Worm (Caenorhabditis elegans) whole organism, mixed stage, embryonic: ENCODE results near the gene F08F3.10.

ENCODE experiments used
- M03D4.4 ChIP-seq: sonication (generic microtip); optimal IDR thresholded peaks from 2 replicates; lab custom pipeline; 2017; ENCODE audit warnings: mild to moderate bottlenecking, missing genetic modification characterization, missing compliant biosample characterization
- ces-1 ChIP-seq: fragments of 150-350 bp; optimal IDR thresholded peaks from 2 replicates; lab custom pipeline; 2014; ENCODE audit warnings: missing biosample characterization, missing genetic modification reagents, missing genetic modification characterization
- elt-1 ChIP-seq: sonication (generic microtip); optimal IDR thresholded peaks from 2 replicates; lab custom pipeline; 2017; ENCODE audit warnings: missing genetic modification characterization, mild to moderate bottlenecking, missing compliant biosample characterization, antibody characterized with exemption, moderate library complexity, borderline replicate concordance; ENCODE audit not compliant: insufficient read depth
- flh-1 ChIP-seq: fragments of 200-800 bp; sonication (Bioruptor generic); optimal IDR thresholded peaks from 2 replicates; lab custom pipeline; 2018; ENCODE audit warnings: mild to moderate bottlenecking, missing genetic modification characterization, moderate library complexity, missing compliant biosample characterization
- nhr-12 ChIP-seq: fragments of 150-350 bp; optimal IDR thresholded peaks from 2 replicates; lab custom pipeline; 2014; ENCODE audit warnings: missing biosample characterization, missing genetic modification characterization
- nhr-237 ChIP-seq: fragments of 150-350 bp; optimal IDR thresholded peaks from 2 replicates; lab custom pipeline; 2014; ENCODE audit warnings: missing biosample characterization, missing genetic modification characterization
- nhr-28 ChIP-seq: fragments of 150-350 bp; optimal IDR thresholded peaks from 2 replicates; lab custom pipeline; 2014; ENCODE audit warnings: missing biosample characterization, missing genetic modification characterization
- nhr-76 ChIP-seq: sonication (generic microtip); optimal IDR thresholded peaks from 2 replicates; lab custom pipeline; 2017; ENCODE audit warnings: missing biosample characterization, missing genetic modification characterization
- snpc-4 ChIP-seq: fragments of 150-350 bp; optimal IDR thresholded peaks from 2 replicates; lab custom pipeline; 2014; ENCODE audit warnings: missing biosample characterization, missing genetic modification characterization
- sptf-1 ChIP-seq: sonication (generic microtip); optimal IDR thresholded peaks from 2 replicates; lab custom pipeline; 2017; ENCODE audit warnings: mild to moderate bottlenecking, missing genetic modification characterization, moderate library complexity, missing compliant biosample characterization
- unc-62 ChIP-seq: fragments of 150-350 bp; optimal IDR thresholded peaks from 2 replicates; lab custom pipeline; 2014; ENCODE audit warnings: missing biosample characterization, missing genetic modification reagents, missing genetic modification characterization

DNA sequence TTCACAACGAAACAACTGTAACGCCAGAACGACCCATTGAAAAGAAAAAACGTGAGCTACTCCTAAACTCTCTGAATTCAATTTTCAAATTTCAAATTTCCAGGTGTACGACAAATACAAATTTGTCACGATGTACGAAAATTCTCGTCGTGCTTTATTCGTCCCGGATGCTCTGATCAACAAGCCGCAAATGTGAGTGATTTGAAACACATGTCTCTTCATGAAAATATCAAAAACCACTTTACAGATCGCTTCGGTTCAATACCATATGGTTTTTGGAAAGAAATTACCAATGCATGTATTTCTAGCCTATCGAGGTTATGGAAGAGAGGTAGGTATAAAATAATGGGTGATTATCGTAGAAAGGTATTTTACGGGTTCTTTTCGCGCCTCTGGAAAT lies 33.9 kb downstream of the F08F3.10 start:
- TF ChIP-seq snpc-4 (tag; lab: Kevin White, UChicago) (no peak), nhr-12 (tag; lab: Kevin White, UChicago) (no peak), nhr-76 (tag; lab: Kevin White, UChicago) (no peak), sptf-1 (tag; lab: Kevin White, UChicago) (no peak), elt-1 (tag; lab: Kevin White, UChicago) (no peak), nhr-28 (tag; lab: Kevin White, UChicago) (no peak), unc-62 (GFP tag; lab: Kevin White, UChicago) (no peak), flh-1 (GFP tag; lab: Kevin White, UChicago) (no peak), nhr-237 (tag; lab: Kevin White, UChicago) (no peak), ces-1 (GFP tag; lab: Kevin White, UChicago) (no peak), M03D4.4 (tag; lab: Kevin White, UChicago) (no peak)
